Fruit fly (Drosophila melanogaster) whole organism, prepupa: Measurements from ENCODE around the gene CG13631.

Experiments
- Blimp-1 ChIP-seq: fragments of 200-800 bp; sonication (Bioruptor generic); optimal IDR thresholded peaks from 3 replicates; lab custom pipeline; 2017; ENCODE audit warnings: missing biosample characterization, missing genetic modification characterization, mild to moderate bottlenecking, moderate library complexity, missing genetic modification reagents
- CG10669 ChIP-seq: fragments of 200-800 bp; sonication (Bioruptor generic); optimal IDR thresholded peaks from 3 replicates; lab custom pipeline; 2018; ENCODE audit warnings: missing biosample characterization, mild to moderate bottlenecking, missing genetic modification characterization, moderate library complexity
- CG15336 ChIP-seq: fragments of 200-800 bp; sonication (Bioruptor generic); IDR thresholded peaks from 2 replicates; pipeline ENCODE4 v1.3.6; 2022; ENCODE audit warnings: missing biosample characterization, missing genetic modification characterization
- CG31627 ChIP-seq: fragments of 200-800 bp; sonication (Bioruptor generic); optimal IDR thresholded peaks from 3 replicates; lab custom pipeline; 2016; ENCODE audit warnings: missing biosample characterization, missing genetic modification characterization
- CG32006 ChIP-seq: fragments of 200-800 bp; sonication (Bioruptor generic); optimal IDR thresholded peaks from 3 replicates; lab custom pipeline; 2017; ENCODE audit warnings: missing biosample characterization, mild to moderate bottlenecking, missing genetic modification characterization
- CG34406 ChIP-seq: fragments of 200-800 bp; sonication (Bioruptor generic); optimal IDR thresholded peaks from 3 replicates; lab custom pipeline; 2016; ENCODE audit warnings: missing biosample characterization, missing genetic modification characterization
- CG3919 ChIP-seq: fragments of 200-800 bp; sonication (Bioruptor generic); optimal IDR thresholded peaks from 3 replicates; lab custom pipeline; 2016; ENCODE audit warnings: missing biosample characterization, missing genetic modification characterization
- CG6792 ChIP-seq: fragments of 200-800 bp; sonication (Bioruptor generic); optimal IDR thresholded peaks from 3 replicates; lab custom pipeline; 2016; ENCODE audit warnings: missing biosample characterization, missing genetic modification characterization
- CG7368 ChIP-seq: fragments of 200-800 bp; sonication (Bioruptor generic); optimal IDR thresholded peaks from 3 replicates; lab custom pipeline; 2016; ENCODE audit warnings: missing biosample characterization, missing genetic modification characterization
- CG8119 ChIP-seq: fragments of 200-800 bp; sonication (Bioruptor generic); IDR thresholded peaks from 3 replicates; pipeline ENCODE4 v1.3.6; 2022; ENCODE audit warnings: missing biosample characterization, missing genetic modification characterization
- Eip75B ChIP-seq: fragments of 200-800 bp; sonication (Bioruptor generic); optimal IDR thresholded peaks from 3 replicates; lab custom pipeline; 2016; ENCODE audit warnings: missing biosample characterization, missing genetic modification characterization
- Eip78C ChIP-seq: fragments of 200-800 bp; sonication (Bioruptor generic); peaks from one replicate; lab custom pipeline; 2016; ENCODE audit warnings: missing biosample characterization, missing genetic modification characterization
- Ets21C ChIP-seq: fragments of 200-800 bp; sonication (Bioruptor generic); optimal IDR thresholded peaks from 3 replicates; lab custom pipeline; 2016; ENCODE audit warnings: missing biosample characterization, missing genetic modification characterization
- Ets96B ChIP-seq: fragments of 200-800 bp; optimal IDR thresholded peaks from 2 replicates; lab custom pipeline; 2019; ENCODE audit warnings: missing biosample characterization, mild to moderate bottlenecking, missing genetic modification characterization, moderate library complexity
- Gug ChIP-seq: fragments of 200-800 bp; sonication (Bioruptor generic); IDR thresholded peaks from 2 replicates; pipeline ENCODE4 v1.3.6; 2022; ENCODE audit warnings: missing biosample characterization, missing genetic modification characterization
- Hr39 ChIP-seq: fragments of 200-800 bp; sonication (Bioruptor generic); optimal IDR thresholded peaks from 2 replicates; lab custom pipeline; 2016; ENCODE audit warnings: missing biosample characterization, missing genetic modification characterization
- Lpt ChIP-seq: fragments of 200-800 bp; sonication (Bioruptor generic); optimal IDR thresholded peaks from 3 replicates; lab custom pipeline; 2016; ENCODE audit warnings: missing biosample characterization, missing genetic modification characterization
- Met ChIP-seq: fragments of 200-800 bp; sonication (Bioruptor generic); optimal IDR thresholded peaks from 3 replicates; lab custom pipeline; 2016; ENCODE audit warnings: missing biosample characterization, missing genetic modification characterization
- Sox102F ChIP-seq: fragments of 200-800 bp; sonication (Bioruptor generic); optimal IDR thresholded peaks from 2 replicates; lab custom pipeline; 2016; ENCODE audit warnings: missing biosample characterization, mild to moderate bottlenecking, missing genetic modification characterization
- Sox14 ChIP-seq: fragments of 200-800 bp; sonication (Bioruptor generic); optimal IDR thresholded peaks from 3 replicates; lab custom pipeline; 2016; ENCODE audit warnings: missing biosample characterization, missing genetic modification characterization
- Sox15 ChIP-seq: fragments of 200-800 bp; sonication (Bioruptor generic); optimal IDR thresholded peaks from 3 replicates; lab custom pipeline; 2016; ENCODE audit warnings: missing biosample characterization, missing genetic modification characterization
- acj6 ChIP-seq: fragments of 200-800 bp; sonication (Bioruptor generic); optimal IDR thresholded peaks from 3 replicates; lab custom pipeline; 2016; ENCODE audit warnings: missing biosample characterization, missing genetic modification characterization
- eg ChIP-seq: fragments of 200-800 bp; sonication (Bioruptor generic); IDR thresholded peaks from 3 replicates; pipeline ENCODE4 v1.3.6; 2022; ENCODE audit warnings: missing biosample characterization, missing genetic modification characterization
- esn ChIP-seq: fragments of 200-800 bp; sonication (Bioruptor generic); optimal IDR thresholded peaks from 2 replicates; lab custom pipeline; 2016; ENCODE audit warnings: missing biosample characterization, mild to moderate bottlenecking, missing genetic modification characterization, moderate library complexity
- fd59A ChIP-seq: fragments of 200-800 bp; sonication (Bioruptor generic); optimal IDR thresholded peaks from 2 replicates; lab custom pipeline; 2017; ENCODE audit warnings: missing biosample characterization, mild to moderate bottlenecking, missing genetic modification characterization, missing genetic modification reagents
- fkh ChIP-seq: fragments of 200-800 bp; sonication (Bioruptor generic); optimal IDR thresholded peaks from 3 replicates; lab custom pipeline; 2017; ENCODE audit warnings: missing biosample characterization, mild to moderate bottlenecking, missing genetic modification characterization, moderate library complexity
- pdm3 ChIP-seq: fragments of 200-800 bp; sonication (Bioruptor generic); optimal IDR thresholded peaks from 3 replicates; lab custom pipeline; 2016; ENCODE audit warnings: missing biosample characterization, missing genetic modification characterization
- salr ChIP-seq, 2 experiments: fragments of 200-800 bp; sonication (Bioruptor generic); optimal IDR thresholded peaks; 3 replicates each; lab custom pipeline; 2016 to 2018; ENCODE audit warnings: missing biosample characterization in 2 of 2, missing genetic modification characterization in 2 of 2, mild to moderate bottlenecking in 1 of 2
- spab ChIP-seq: fragments of 200-800 bp; sonication (Bioruptor generic); optimal IDR thresholded peaks from 2 replicates; lab custom pipeline; 2017; ENCODE audit warnings: missing biosample characterization, mild to moderate bottlenecking, missing genetic modification characterization, missing genetic modification reagents
- ss ChIP-seq, 2 experiments: fragments of 200-800 bp; sonication (Bioruptor generic); optimal IDR thresholded peaks; 2 replicates in 1 of 2; 3 replicates in 1 of 2; lab custom pipeline; 2017 to 2018; ENCODE audit warnings: mild to moderate bottlenecking in 2 of 2, missing biosample characterization in 2 of 2, missing genetic modification characterization in 2 of 2, moderate library complexity in 1 of 2
- svp ChIP-seq: fragments of 200-800 bp; sonication (Bioruptor generic); peaks from one replicate; lab custom pipeline; 2016; ENCODE audit warnings: missing biosample characterization, missing genetic modification characterization
- topi ChIP-seq: fragments of 200-800 bp; sonication (Bioruptor generic); optimal IDR thresholded peaks from 3 replicates; lab custom pipeline; 2016; ENCODE audit warnings: missing biosample characterization, missing genetic modification characterization
- vri ChIP-seq: fragments of 200-800 bp; sonication (Bioruptor generic); optimal IDR thresholded peaks from 3 replicates; lab custom pipeline; 2016; ENCODE audit warnings: missing biosample characterization, mild to moderate bottlenecking, missing genetic modification characterization

The CG13631 gene

dm6 chr3R:24787042-24787565 lies 18.0 kb downstream of the CG13631 start, which contains the start of gene CG5805 (continued):
- TF ChIP-seq Sox14 (GFP tag; lab: Kevin White, UChicago) (peak; percentile 59), Sox15 (GFP tag; lab: Kevin White, UChicago) (peak; percentile 52), pdm3 (GFP tag; lab: Kevin White, UChicago) (peak; percentile 64), CG32006 (GFP tag; lab: Kevin White, UChicago) (peak; percentile 16), CG7368 (peak; percentile 52), esn (GFP tag; lab: Kevin White, UChicago) (peak; percentile 78), Ets21C (GFP tag; lab: Kevin White, UChicago) (peak; percentile 45), CG34406 (GFP tag; lab: Kevin White, UChicago) (peak; percentile 66), CG8119 (GFP tag; lab: Robert Waterston, UW) (no peak)
- TF ChIP-seq, all 60 proteins: peak for 41

- TF ChIP-seq eg (GFP tag; lab: Robert Waterston, UW) (no peak), CG7368 (no peak), Met (GFP tag; lab: Kevin White, UChicago) (no peak), Gug (GFP tag; lab: Robert Waterston, UW) (no peak), Blimp-1 (GFP tag; lab: Kevin White, UChicago) (no peak), CG31627 (no peak), Sox14 (GFP tag; lab: Kevin White, UChicago) (no peak), CG6792 (no peak)
These were observed 18.6 kb downstream of the CG13631 start, which contains the start of gene Ets96B for dm6 chr3R:24787734-24788133. Ets96B (plus strand) TSS chr3R:24788054.

- TF ChIP-seq topi (GFP tag; lab: Kevin White, UChicago) (no peak), Sox15 (GFP tag; lab: Kevin White, UChicago) (no peak), CG15336 (no peak), fkh (GFP tag; lab: Kevin White, UChicago) (no peak), Eip78C (GFP tag; lab: Kevin White, UChicago) (no peak), ss (GFP tag; optimal IDR thresholded peaks at IDR 0.05; lab: Kevin White, UChicago) (no peak), CG32006 (GFP tag; lab: Kevin White, UChicago) (no peak), fd59A (GFP tag; lab: Kevin White, UChicago) (no peak), salr (GFP tag; optimal IDR thresholded peaks at IDR 0.05; lab: Kevin White, UChicago) (no peak), Sox102F (GFP tag; lab: Kevin White, UChicago) (no peak)
These were observed 20.9 kb downstream of the CG13631 start, which contains the start of gene CG13634 for dm6 chr3R:24790036-24790435. CG13634 (minus strand) TSS chr3R:24790136.

- TF ChIP-seq Ets21C (GFP tag; lab: Kevin White, UChicago), result no peak
- peak; percentile 34; the same call in 2 of the 3 replicates for TF ChIP-seq CG8119 (GFP tag; lab: Robert Waterston, UW)
- TF ChIP-seq, all 60 proteins: peak for 1
These were observed 29.4 kb downstream of the CG13631 start for dm6 chr3R:24798595-24798994.

dm6 chr3R:24799503-24799902 lies 30.4 kb downstream of the CG13631 start, which contains the start of gene Ude:
Ude (minus strand) TSS chr3R:24799668.
- peak; percentile 19 for TF ChIP-seq vri (GFP tag; lab: Kevin White, UChicago)
- no peak for TF ChIP-seq CG3919 (GFP tag; lab: Kevin White, UChicago)

dm6 chr3R:24805048-24805447 lies 35.9 kb downstream of the CG13631 start, which contains the start of gene polybromo:
polybromo (minus strand) TSS chr3R:24805259.
- TF ChIP-seq CG15336 (no peak), esn (GFP tag; lab: Kevin White, UChicago) (no peak), acj6 (no peak), CG10669 (GFP tag; lab: Kevin White, UChicago) (no peak), CG8119 (GFP tag; lab: Robert Waterston, UW) (no peak), Met (GFP tag; lab: Kevin White, UChicago) (no peak), svp (GFP tag; lab: Kevin White, UChicago) (no peak), Eip75B (GFP tag; lab: Kevin White, UChicago) (no peak), ss (GFP tag; optimal IDR thresholded peaks at IDR 0.05; lab: Kevin White, UChicago) (no peak), Hr39 (GFP tag; lab: Kevin White, UChicago) (no peak), Ets96B (no peak), topi (GFP tag; lab: Kevin White, UChicago) (no peak), Eip78C (GFP tag; lab: Kevin White, UChicago) (no peak), spab (GFP tag; lab: Kevin White, UChicago) (no peak), salr (GFP tag; optimal IDR thresholded peaks at IDR 0.05; lab: Kevin White, UChicago) (no peak), CG6792 (no peak), fd59A (GFP tag; lab: Kevin White, UChicago) (no peak), Lpt (no peak)
